Fruit fly (Drosophila melanogaster) whole organism, embryonic: ENCODE data around the gene CG11404.

Source experiments
- CG11247 ChIP-seq: fragments of 200-800 bp; sonication (Bioruptor generic); IDR thresholded peaks from 2 replicates; pipeline ENCODE4 v1.3.6; 2022; ENCODE audit warnings: missing biosample characterization, missing genetic modification characterization
- CG13287 ChIP-seq: fragments of 200-800 bp; sonication (Bioruptor generic); IDR thresholded peaks from 2 replicates; pipeline ENCODE4 v1.3.6; 2022; ENCODE audit warnings: missing biosample characterization, missing genetic modification characterization; ENCODE audit not compliant: partially characterized antibody
- CG15011 ChIP-seq: fragments of 200-800 bp; sonication (Bioruptor generic); optimal IDR thresholded peaks from 3 replicates; lab custom pipeline; 2018; ENCODE audit warnings: missing biosample characterization, mild to moderate bottlenecking, missing genetic modification characterization
- CG15073 ChIP-seq: fragments of 200-800 bp; sonication (Bioruptor generic); optimal IDR thresholded peaks from 2 replicates; lab custom pipeline; 2016; ENCODE audit warnings: missing biosample characterization, missing genetic modification characterization
- CG5245 ChIP-seq: fragments of 200-800 bp; sonication (Bioruptor generic); optimal IDR thresholded peaks from 3 replicates; lab custom pipeline; 2016; ENCODE audit warnings: missing biosample characterization, missing genetic modification characterization
- Doc2 ChIP-seq: fragments of 200-800 bp; sonication (Bioruptor generic); IDR thresholded peaks from 2 replicates; pipeline ENCODE4 v1.3.6; 2022; ENCODE audit warnings: missing biosample characterization, missing genetic modification characterization
- Hey ChIP-seq: fragments of 200-800 bp; sonication (Bioruptor generic); optimal IDR thresholded peaks from 3 replicates; lab custom pipeline; 2018; ENCODE audit warnings: missing biosample characterization, mild to moderate bottlenecking, missing genetic modification characterization
- Lim3 ChIP-seq: fragments of 200-800 bp; sonication (Bioruptor generic); IDR thresholded peaks from 2 replicates; pipeline ENCODE4 v1.3.6; 2022; ENCODE audit warnings: missing biosample characterization, missing genetic modification characterization
- ara ChIP-seq: fragments of 200-800 bp; sonication (Bioruptor generic); IDR thresholded peaks from 2 replicates; pipeline ENCODE4 v1.3.6; 2022; ENCODE audit warnings: missing biosample characterization, missing genetic modification characterization
- cas ChIP-seq: fragments of 200-800 bp; sonication (Bioruptor generic); IDR thresholded peaks from 2 replicates; pipeline ENCODE4 v1.3.6; 2022; ENCODE audit warnings: missing biosample characterization, missing genetic modification characterization
- h ChIP-seq: fragments of >200 bp; optimal IDR thresholded peaks from 2 replicates; lab custom pipeline; 2017
- psq ChIP-seq: fragments of 200-800 bp; sonication (Bioruptor generic); optimal IDR thresholded peaks from 2 replicates; lab custom pipeline; 2017; ENCODE audit warnings: missing biosample characterization, missing genetic modification characterization
- scrt ChIP-seq: fragments of 200-800 bp; sonication (Bioruptor generic); optimal IDR thresholded peaks from 2 replicates; lab custom pipeline; 2018; ENCODE audit warnings: missing biosample characterization, mild to moderate bottlenecking, missing genetic modification characterization, moderate library complexity

dm6 chr3L:22589135-22589534 is 40.9 kb downstream of the CG11404 start:
- TF ChIP-seq Doc2 (GFP tag; lab: Robert Waterston, UW) (no peak), CG5245 (GFP tag; lab: Kevin White, UChicago) (no peak), CG15011 (GFP tag; lab: Kevin White, UChicago) (no peak), Lim3 (GFP tag; lab: Robert Waterston, UW) (no peak), cas (no peak), ara (GFP tag; lab: Robert Waterston, UW) (no peak), CG11247 (no peak), CG13287 (no peak), CG15073 (GFP tag; lab: Kevin White, UChicago) (no peak), scrt (GFP tag; lab: Kevin White, UChicago) (no peak), h (lab: Kevin White, UChicago) (no peak), psq (GFP tag; lab: Kevin White, UChicago) (no peak), Hey (no peak)
